Worm (Caenorhabditis elegans) whole organism, late embryonic: ENCODE results near the gene C18G1.1.

Source experiments
- ets-4 ChIP-seq: sonication (generic microtip); optimal IDR thresholded peaks from 2 replicates; lab custom pipeline; 2016; ENCODE audit warnings: missing genetic modification characterization, missing compliant biosample characterization
- fkh-10 ChIP-seq: fragments of 150-350 bp; optimal IDR thresholded peaks from 2 replicates; lab custom pipeline; 2014; ENCODE audit warnings: missing biosample characterization, missing genetic modification reagents, missing genetic modification characterization
- hlh-8 ChIP-seq: sonication (generic microtip); optimal IDR thresholded peaks from 2 replicates; lab custom pipeline; 2016; ENCODE audit warnings: missing genotype, missing genetic modification characterization, missing compliant biosample characterization

- TF ChIP-seq fkh-10 (GFP tag; lab: Kevin White, UChicago), result no peak
- TF ChIP-seq ets-4 (tag; lab: Kevin White, UChicago), result no peak
- no peak for TF ChIP-seq hlh-8
Measured at ce11 chrV:4791569-4791968, 13.8 kb downstream of the C18G1.1 start, which contains the start of gene R02F11.11.
